Worm (Caenorhabditis elegans) whole organism, late embryonic: ENCODE results near the gene asp-12.

Experiments
- ceh-22 ChIP-seq: sonication (generic microtip); optimal IDR thresholded peaks from 2 replicates; lab custom pipeline; 2017; ENCODE audit warnings: missing biosample characterization, missing genetic modification characterization
- fkh-10 ChIP-seq: fragments of 150-350 bp; optimal IDR thresholded peaks from 2 replicates; lab custom pipeline; 2014; ENCODE audit warnings: missing biosample characterization, missing genetic modification reagents, missing genetic modification characterization
- hlh-30 ChIP-seq: sonication (generic microtip); optimal IDR thresholded peaks from 2 replicates; lab custom pipeline; 2017; ENCODE audit warnings: antibody characterized with exemption, missing genetic modification characterization, missing compliant biosample characterization; ENCODE audit not compliant: insufficient read depth
- lim-6 ChIP-seq: sonication (generic microtip); optimal IDR thresholded peaks from 2 replicates; lab custom pipeline; 2016; ENCODE audit warnings: missing genetic modification characterization, missing compliant biosample characterization
- pat-9 ChIP-seq: fragments of 200-800 bp; sonication (Bioruptor generic); optimal IDR thresholded peaks from 2 replicates; lab custom pipeline; 2018; ENCODE audit warnings: mild to moderate bottlenecking, missing genetic modification characterization, moderate library complexity, missing compliant biosample characterization
- pha-2 ChIP-seq: sonication (generic microtip); optimal IDR thresholded peaks from 2 replicates; lab custom pipeline; 2017; ENCODE audit warnings: mild to moderate bottlenecking, missing genetic modification characterization, missing compliant biosample characterization
- syd-9 ChIP-seq: sonication (generic microtip); optimal IDR thresholded peaks from 2 replicates; lab custom pipeline; 2016; ENCODE audit warnings: mild to moderate bottlenecking, missing genetic modification characterization, moderate library complexity, missing compliant biosample characterization
- unc-55 ChIP-seq: sonication (generic microtip); optimal IDR thresholded peaks from 2 replicates; lab custom pipeline; 2017; ENCODE audit warnings: missing biosample characterization, missing genetic modification reagents, missing genetic modification characterization

DNA sequence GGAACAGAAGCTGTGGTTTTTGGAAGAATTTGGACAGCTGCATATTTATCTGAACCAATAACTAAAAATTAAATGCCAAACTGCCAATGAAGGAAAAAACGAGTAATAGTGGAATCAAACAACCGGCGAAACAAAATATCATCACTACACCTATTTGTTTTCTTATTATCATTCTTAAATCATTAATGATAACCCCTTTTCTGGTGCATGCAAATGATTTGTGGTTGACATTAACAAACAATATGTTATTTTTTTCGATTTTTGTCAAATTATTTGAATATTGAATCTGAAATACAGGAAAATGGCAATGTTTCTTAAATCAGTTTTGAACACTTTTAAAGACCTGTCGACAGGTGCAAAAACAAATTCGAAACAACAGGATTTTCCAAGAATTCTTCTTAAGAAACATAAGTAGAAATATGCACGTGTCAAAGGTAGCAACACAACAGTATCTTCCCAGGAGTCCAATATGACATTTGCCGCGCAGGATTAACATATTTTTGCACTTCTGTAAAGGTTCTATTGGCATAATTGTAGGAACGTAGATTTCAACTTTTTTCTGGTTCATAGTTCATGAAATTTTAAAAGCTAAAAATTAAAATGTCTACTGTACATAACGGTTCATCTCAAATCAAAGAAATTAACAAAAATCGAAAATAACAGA, 30.3 kb downstream of the asp-12 start, which contains the start of gene W02D7.5:
- TF ChIP-seq pat-9 (no peak), lim-6 (tag; lab: Kevin White, UChicago) (no peak), syd-9 (tag; lab: Kevin White, UChicago) (no peak), ceh-22 (no peak), hlh-30 (tag; lab: Kevin White, UChicago) (no peak), pha-2 (tag; lab: Kevin White, UChicago) (no peak), fkh-10 (GFP tag; lab: Kevin White, UChicago) (no peak), unc-55 (GFP tag; lab: Kevin White, UChicago) (no peak)
